Fruit fly (Drosophila melanogaster): ENCODE data around the gene Tmf.
A peak's percentile ranks its signal among the peaks of the same experiment; 100 is the strongest.

The Tmf gene

dm6 chrX:6804485-6805295 lies 39.5 kb upstream of the Tmf start (continued):
- TF ChIP-seq ftz-f1 (GFP tag; optimal IDR thresholded peaks at IDR 0.05) (no peak), ewg (GFP tag; optimal IDR thresholded peaks at IDR 0.05) (peak; percentile 80), CG31365 (tag; optimal IDR thresholded peaks at IDR 0.05) (peak; percentile 18), otp (GFP tag; IDR thresholded peaks at IDR 0.05) (peak; percentile 89), en (GFP tag; optimal IDR thresholded peaks at IDR 0.05) (no peak), ato (GFP tag; IDR thresholded peaks at IDR 0.05; ENCODE audit: partially characterized antibody) (no peak), Neu2 (GFP tag; optimal IDR thresholded peaks at IDR 0.05; ENCODE audit: borderline replicate concordance) (no peak), schlank (tag; optimal IDR thresholded peaks at IDR 0.05) (no peak), shn (GFP tag; optimal IDR thresholded peaks at IDR 0.05) (peak; percentile 36), ttk (GFP tag; IDR thresholded peaks at IDR 0.05) (peak; percentile 84), danr (GFP tag; IDR thresholded peaks at IDR 0.05) (0 out of 2 replicates have a peak, but pooled peaks have one; percentile 47), CG12659 (GFP tag; optimal IDR thresholded peaks at IDR 0.05) (peak; percentile 74), prd (optimal IDR thresholded peaks at IDR 0.05) (no peak), prd (GFP tag; IDR thresholded peaks at IDR 0.05) (peak; percentile 93), CG9437 (GFP tag; optimal IDR thresholded peaks at IDR 0.05) (peak; percentile 63), CG13296 (GFP tag; optimal IDR thresholded peaks at IDR 0.05) (peak; percentile 61), NC2β (GFP tag; optimal IDR thresholded peaks at IDR 0.05) (peak; percentile 56), Dip2 (GFP tag; IDR thresholded peaks at IDR 0.05) (no peak), Atf6 (GFP tag; IDR thresholded peaks at IDR 0.05) (peak; percentile 69; the same call in 1 of the 2 replicates), peb (GFP tag; IDR thresholded peaks at IDR 0.05) (peak; percentile 56; the same call in 1 of the 2 replicates), gcm2 (GFP tag; optimal IDR thresholded peaks at IDR 0.05) (no peak), CG17612 (GFP tag; IDR thresholded peaks at IDR 0.05) (peak; percentile 40; the same call in 1 of the 2 replicates), pita (GFP tag; optimal IDR thresholded peaks at IDR 0.05) (no peak), h (optimal IDR thresholded peaks at IDR 0.05) (no peak), BEAF-32 (GFP tag; optimal IDR thresholded peaks at IDR 0.05) (no peak), CG5245 (GFP tag; optimal IDR thresholded peaks at IDR 0.05) (peak; percentile 56), CG14667 (GFP tag; IDR thresholded peaks at IDR 0.05) (peak; percentile 84), D (optimal IDR thresholded peaks at IDR 0.05) (no peak), D (GFP tag; optimal IDR thresholded peaks at IDR 0.05) (peak; percentile 45), HLH4C (GFP tag; IDR thresholded peaks at IDR 0.05; ENCODE audit: partially characterized antibody) (no peak), CG18599 (GFP tag; optimal IDR thresholded peaks at IDR 0.05) (peak; percentile 91), ems (GFP tag; optimal IDR thresholded peaks at IDR 0.05) (peak; percentile 68), crol (GFP tag; IDR thresholded peaks at IDR 0.05) (peak; percentile 47; the same call in 1 of the 2 replicates), Fer3 (tag; optimal IDR thresholded peaks at IDR 0.05) (peak; percentile 78), CG17328 (GFP tag; IDR thresholded peaks at IDR 0.05) (peak; percentile 93), tin (GFP tag; optimal IDR thresholded peaks at IDR 0.05) (peak; percentile 64), CG17829 (tag; optimal IDR thresholded peaks at IDR 0.05) (peak; percentile 79), YL-1 (GFP tag; optimal IDR thresholded peaks at IDR 0.05) (no peak), MBD-R2 (GFP tag; IDR thresholded peaks at IDR 0.05) (peak; percentile 67; the same call in 1 of the 2 replicates), CG13624 (GFP tag; optimal IDR thresholded peaks at IDR 0.05) (peak; percentile 41), al (GFP tag; IDR thresholded peaks at IDR 0.05) (peak; percentile 76; the same call in 1 of the 2 replicates), CG18476 (GFP tag; optimal IDR thresholded peaks at IDR 0.05) (peak; percentile 67), bab2 (GFP tag; optimal IDR thresholded peaks at IDR 0.05) (peak; percentile 73), CG17359 (tag; optimal IDR thresholded peaks at IDR 0.05) (peak; percentile 81), CG9215 (GFP tag; IDR thresholded peaks at IDR 0.05) (peak; percentile 78), CG30020 (tag; optimal IDR thresholded peaks at IDR 0.05) (no peak), CG7556 (GFP tag; optimal IDR thresholded peaks at IDR 0.05) (peak; percentile 69), CG9609 (GFP tag; optimal IDR thresholded peaks at IDR 0.05) (peak; percentile 51), disco-r (GFP tag; optimal IDR thresholded peaks at IDR 0.05) (peak; percentile 41), Hsf (GFP tag; optimal IDR thresholded peaks at IDR 0.05) (peak; percentile 83)

Measured in whole organism, embryonic.